Worm (Caenorhabditis elegans) whole organism, late embryonic: ENCODE data around the gene srz-18.

Experiments used
- C08G9.2 ChIP-seq: sonication (generic microtip); optimal IDR thresholded peaks from 2 replicates; lab custom pipeline; 2016; ENCODE audit warnings: mild to moderate bottlenecking, missing genetic modification characterization, moderate library complexity, missing compliant biosample characterization
- F13H6.1 ChIP-seq: sonication (generic microtip); optimal IDR thresholded peaks from 2 replicates; lab custom pipeline; 2016; ENCODE audit warnings: missing genetic modification characterization, missing compliant biosample characterization
- K02D7.2 ChIP-seq: sonication (generic microtip); optimal IDR thresholded peaks from 2 replicates; lab custom pipeline; 2017; ENCODE audit warnings: mild to moderate bottlenecking, missing genetic modification characterization, missing compliant biosample characterization
- K09A11.1 ChIP-seq: sonication (generic microtip); optimal IDR thresholded peaks from 2 replicates; lab custom pipeline; 2017; ENCODE audit warnings: antibody characterized with exemption, mild to moderate bottlenecking, missing genetic modification characterization, missing compliant biosample characterization; ENCODE audit not compliant: insufficient read depth
- T23F11.4 ChIP-seq: fragments of 200-800 bp; sonication (Bioruptor generic); optimal IDR thresholded peaks from 2 replicates; lab custom pipeline; 2018; ENCODE audit warnings: mild to moderate bottlenecking, missing genetic modification characterization, missing compliant biosample characterization
- ahr-1 ChIP-seq: sonication (generic microtip); optimal IDR thresholded peaks from 2 replicates; lab custom pipeline; 2016; ENCODE audit warnings: missing genetic modification characterization, missing compliant biosample characterization
- ama-1 ChIP-seq: fragments of 150-350 bp; optimal IDR thresholded peaks from 2 replicates; lab custom pipeline; 2014
- ceh-14 ChIP-seq: sonication (generic microtip); optimal IDR thresholded peaks from 2 replicates; lab custom pipeline; 2016; ENCODE audit warnings: missing genotype, missing genetic modification characterization, missing compliant biosample characterization
- ceh-19 ChIP-seq: fragments of 200-800 bp; sonication (Bioruptor generic); optimal IDR thresholded peaks from 2 replicates; lab custom pipeline; 2018; ENCODE audit warnings: mild to moderate bottlenecking, missing genetic modification characterization, missing compliant biosample characterization
- ceh-2 ChIP-seq: sonication (generic microtip); optimal IDR thresholded peaks from 2 replicates; lab custom pipeline; 2016; ENCODE audit warnings: missing genotype, missing genetic modification characterization, missing compliant biosample characterization
- ceh-22 ChIP-seq: sonication (generic microtip); optimal IDR thresholded peaks from 2 replicates; lab custom pipeline; 2017; ENCODE audit warnings: missing biosample characterization, missing genetic modification characterization
- ceh-31 ChIP-seq: sonication (generic microtip); optimal IDR thresholded peaks from 2 replicates; lab custom pipeline; 2016; ENCODE audit warnings: missing genetic modification characterization, missing compliant biosample characterization
- ceh-9 ChIP-seq: sonication (generic microtip); optimal IDR thresholded peaks from 2 replicates; lab custom pipeline; 2016; ENCODE audit warnings: mild to moderate bottlenecking, missing genetic modification characterization, inconsistent platforms, missing compliant biosample characterization
- dmd-4 ChIP-seq: sonication (generic microtip); optimal IDR thresholded peaks from 2 replicates; lab custom pipeline; 2016; ENCODE audit warnings: borderline replicate concordance, missing genetic modification characterization, missing compliant biosample characterization
- dve-1 ChIP-seq: sonication (generic microtip); optimal IDR thresholded peaks from 2 replicates; lab custom pipeline; 2017; ENCODE audit warnings: antibody characterized with exemption, mild to moderate bottlenecking, missing genetic modification characterization, missing compliant biosample characterization
- elt-2 ChIP-seq: sonication (generic microtip); optimal IDR thresholded peaks from 2 replicates; lab custom pipeline; 2016; ENCODE audit warnings: missing genetic modification reagents, missing genetic modification characterization, missing compliant biosample characterization
- elt-4 ChIP-seq: sonication (generic microtip); optimal IDR thresholded peaks from 2 replicates; lab custom pipeline; 2016; ENCODE audit warnings: missing genetic modification characterization, missing compliant biosample characterization
- ets-4 ChIP-seq: sonication (generic microtip); optimal IDR thresholded peaks from 2 replicates; lab custom pipeline; 2016; ENCODE audit warnings: missing genetic modification characterization, missing compliant biosample characterization
- eyg-1 ChIP-seq: sonication (generic microtip); optimal IDR thresholded peaks from 2 replicates; lab custom pipeline; 2016; ENCODE audit warnings: missing genotype, missing genetic modification characterization, missing compliant biosample characterization
- fax-1 ChIP-seq: sonication (generic microtip); optimal IDR thresholded peaks from 2 replicates; lab custom pipeline; 2016; ENCODE audit warnings: missing genotype, missing genetic modification characterization, missing compliant biosample characterization
- fkh-6 ChIP-seq: sonication (generic microtip); optimal IDR thresholded peaks from 2 replicates; lab custom pipeline; 2016; ENCODE audit warnings: missing genetic modification characterization, missing compliant biosample characterization
- gmeb-2 ChIP-seq: sonication (generic microtip); optimal IDR thresholded peaks from 2 replicates; lab custom pipeline; 2016; ENCODE audit warnings: missing genetic modification characterization, inconsistent platforms, missing compliant biosample characterization
- hlh-30 ChIP-seq: sonication (generic microtip); optimal IDR thresholded peaks from 2 replicates; lab custom pipeline; 2017; ENCODE audit warnings: antibody characterized with exemption, missing genetic modification characterization, missing compliant biosample characterization; ENCODE audit not compliant: insufficient read depth
- hlh-8 ChIP-seq: sonication (generic microtip); optimal IDR thresholded peaks from 2 replicates; lab custom pipeline; 2016; ENCODE audit warnings: missing genotype, missing genetic modification characterization, missing compliant biosample characterization
- lim-6 ChIP-seq: sonication (generic microtip); optimal IDR thresholded peaks from 2 replicates; lab custom pipeline; 2016; ENCODE audit warnings: missing genetic modification characterization, missing compliant biosample characterization
- madf-2 ChIP-seq: sonication (generic microtip); optimal IDR thresholded peaks from 2 replicates; lab custom pipeline; 2017; ENCODE audit warnings: missing genetic modification characterization, missing compliant biosample characterization
- nhr-11 ChIP-seq: fragments of 150-350 bp; optimal IDR thresholded peaks from 2 replicates; lab custom pipeline; 2014; ENCODE audit warnings: missing biosample characterization, missing genetic modification characterization
- nhr-232 ChIP-seq: sonication (generic microtip); optimal IDR thresholded peaks from 2 replicates; lab custom pipeline; 2016; ENCODE audit warnings: missing genetic modification characterization, missing compliant biosample characterization
- npax-4 ChIP-seq: sonication (generic microtip); optimal IDR thresholded peaks from 2 replicates; lab custom pipeline; 2016; ENCODE audit warnings: missing genetic modification characterization, missing compliant biosample characterization
- odd-2 ChIP-seq: sonication (generic microtip); optimal IDR thresholded peaks from 2 replicates; lab custom pipeline; 2017; ENCODE audit warnings: antibody characterized with exemption, mild to moderate bottlenecking, missing genetic modification characterization, missing compliant biosample characterization
- pag-3 ChIP-seq: sonication (generic microtip); optimal IDR thresholded peaks from 2 replicates; lab custom pipeline; 2016; ENCODE audit warnings: missing compliant biosample characterization, missing genetic modification characterization, borderline replicate concordance
- pat-9 ChIP-seq: fragments of 200-800 bp; sonication (Bioruptor generic); optimal IDR thresholded peaks from 2 replicates; lab custom pipeline; 2018; ENCODE audit warnings: mild to moderate bottlenecking, missing genetic modification characterization, moderate library complexity, missing compliant biosample characterization
- pax-1 ChIP-seq: fragments of 150-350 bp; optimal IDR thresholded peaks from 2 replicates; lab custom pipeline; 2014; ENCODE audit warnings: missing biosample characterization, missing genetic modification characterization
- pha-2 ChIP-seq: sonication (generic microtip); optimal IDR thresholded peaks from 2 replicates; lab custom pipeline; 2017; ENCODE audit warnings: mild to moderate bottlenecking, missing genetic modification characterization, missing compliant biosample characterization
- pha-4 ChIP-seq: fragments of 150-350 bp; optimal IDR thresholded peaks from 2 replicates; lab custom pipeline; 2018; ENCODE audit warnings: missing biosample characterization, missing genetic modification reagents, missing genetic modification characterization
- pqm-1 ChIP-seq: sonication (generic microtip); optimal IDR thresholded peaks from 2 replicates; lab custom pipeline; 2016; ENCODE audit warnings: missing genetic modification characterization, missing compliant biosample characterization
- ref-2 ChIP-seq: sonication (generic microtip); optimal IDR thresholded peaks from 2 replicates; lab custom pipeline; 2016; ENCODE audit warnings: missing genetic modification characterization, missing compliant biosample characterization
- rnt-1 ChIP-seq: sonication (generic microtip); optimal IDR thresholded peaks from 2 replicates; lab custom pipeline; 2016; ENCODE audit warnings: missing genetic modification characterization, missing compliant biosample characterization
- sdc-2 ChIP-seq: sonication (generic microtip); optimal IDR thresholded peaks from 2 replicates; lab custom pipeline; 2016; ENCODE audit warnings: missing genotype, missing genetic modification characterization, missing compliant biosample characterization
- sox-4 ChIP-seq: sonication (generic microtip); optimal IDR thresholded peaks from 2 replicates; lab custom pipeline; 2017; ENCODE audit warnings: mild to moderate bottlenecking, missing genetic modification characterization, inconsistent platforms, missing compliant biosample characterization
- ttx-3 ChIP-seq: sonication (generic microtip); optimal IDR thresholded peaks from 2 replicates; lab custom pipeline; 2016; ENCODE audit warnings: missing genetic modification reagents, missing genetic modification characterization, missing compliant biosample characterization
- unc-3 ChIP-seq, 2 experiments: fragments of 200-800 bp in 1 of 2; sonication (Bioruptor generic) in 1 of 2; sonication (generic microtip) in 1 of 2; conservative IDR thresholded peaks in 1 of 2; optimal IDR thresholded peaks in 1 of 2; 2 replicates each; pipeline versions ENCODE4 v1.3.6 to Lab custom; 2016 to 2022; ENCODE audit warnings: missing compliant biosample characterization in 2 of 2, missing genetic modification characterization in 2 of 2, missing genetic modification reagents in 1 of 2
- zip-5 ChIP-seq: sonication (generic microtip); optimal IDR thresholded peaks from 2 replicates; lab custom pipeline; 2016; ENCODE audit warnings: missing genetic modification characterization, missing compliant biosample characterization

Gene srz-18

DNA sequence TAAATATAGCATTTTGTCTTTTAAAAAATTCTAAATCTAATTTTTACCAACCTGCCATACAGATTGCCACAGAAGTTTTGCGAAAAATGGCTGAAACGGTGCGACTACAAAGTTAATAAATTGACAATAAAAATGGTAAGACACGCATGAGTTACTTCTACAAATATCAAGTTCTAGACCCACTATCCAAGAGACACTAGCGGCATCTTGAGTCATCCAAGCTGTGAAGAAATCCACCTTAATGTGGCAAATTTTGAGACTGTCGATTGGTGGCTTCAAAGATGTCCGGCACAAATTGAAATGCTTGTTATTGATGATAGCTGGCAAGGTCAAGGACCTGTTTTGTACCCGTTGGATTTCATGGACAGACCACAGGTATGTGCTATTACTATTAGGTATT lies 7.8 kb downstream of the srz-18 start, which contains the start of gene F46B3.16:
Gene F46B3.16 (plus strand): TSS at position 301 of the 400 bp plus-strand sequence.
- TF ChIP-seq rnt-1 (tag; lab: Kevin White, UChicago) (no peak), pqm-1 (tag; lab: Kevin White, UChicago) (no peak), sox-4 (tag; lab: Kevin White, UChicago) (no peak), C08G9.2 (no peak), sdc-2 (tag; lab: Kevin White, UChicago) (no peak), ahr-1 (no peak), ama-1 (no peak), hlh-30 (tag; lab: Kevin White, UChicago) (no peak), ets-4 (tag; lab: Kevin White, UChicago) (no peak), K02D7.2 (tag; lab: Kevin White, UChicago) (no peak), pax-1 (tag; lab: Kevin White, UChicago) (no peak), ceh-31 (tag; lab: Kevin White, UChicago) (no peak), ttx-3 (tag; lab: Kevin White, UChicago) (no peak), elt-4 (tag; lab: Kevin White, UChicago) (no peak)

DNA sequence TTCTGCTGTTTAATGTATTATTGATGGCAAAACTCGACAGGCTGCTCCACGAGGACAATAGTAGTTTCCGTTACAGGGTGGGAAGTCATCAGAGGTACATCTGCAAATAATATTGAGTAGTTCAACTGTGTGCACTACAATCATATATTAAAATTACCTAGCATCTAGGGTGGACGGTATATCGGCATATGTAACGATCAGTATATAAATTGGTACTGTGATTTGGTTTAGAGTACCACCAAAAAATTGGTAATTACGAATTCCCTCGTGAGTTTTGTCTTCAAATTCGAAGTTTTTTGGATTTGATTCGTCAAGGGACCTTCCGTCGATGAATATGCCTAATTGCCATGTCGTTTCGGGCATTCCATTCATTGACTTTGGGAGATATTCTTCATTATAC lies 10.3 kb downstream of the srz-18 start, which contains the start of gene ttr-13:
Gene ttr-13 (minus strand): TSS at position 101 of the 400 bp plus-strand sequence.
- TF ChIP-seq F13H6.1 (tag; lab: Kevin White, UChicago) = no peak
- TF ChIP-seq zip-5 (tag; lab: Kevin White, UChicago) = no peak
- no peak for TF ChIP-seq K09A11.1 (tag; lab: Kevin White, UChicago)
- no peak for TF ChIP-seq odd-2 (tag; lab: Kevin White, UChicago)
- TF ChIP-seq madf-2 (tag; lab: Kevin White, UChicago) = no peak
- TF ChIP-seq dve-1 (tag; lab: Kevin White, UChicago) = no peak
- TF ChIP-seq ceh-19 (GFP tag; lab: Kevin White, UChicago) = no peak
- TF ChIP-seq, all 69 proteins: peak for 0

DNA sequence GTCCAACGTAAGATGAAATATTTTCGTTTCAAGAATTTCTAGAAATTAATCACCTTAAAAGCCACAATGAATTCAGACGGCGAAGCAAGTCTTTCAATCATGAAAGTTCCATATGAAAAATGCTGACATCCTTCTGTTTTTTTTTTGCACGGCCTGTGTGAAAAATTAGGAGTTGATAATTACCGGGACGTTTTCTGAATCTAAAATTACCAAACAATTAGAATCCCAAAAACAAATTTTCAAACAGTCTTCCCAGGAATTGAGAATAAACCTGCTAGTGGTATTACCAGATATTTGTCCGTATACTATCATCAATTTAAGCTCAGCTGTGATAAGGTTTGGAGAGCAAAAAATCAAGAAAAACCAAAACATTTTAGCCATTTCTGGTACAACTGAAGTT lies 11.8 kb downstream of the srz-18 start, which contains the start of gene Y44A6B.3:
Gene Y44A6B.3 (minus strand): TSS at position 101 of the 400 bp plus-strand sequence.
- no peak for TF ChIP-seq nhr-11 (tag; lab: Kevin White, UChicago)
- no peak for TF ChIP-seq pat-9 (tag; lab: Kevin White, UChicago)
- TF ChIP-seq pag-3 (tag; lab: Kevin White, UChicago) = no peak
- TF ChIP-seq dve-1 (tag; lab: Kevin White, UChicago) = no peak
- TF ChIP-seq T23F11.4 (GFP tag; lab: Kevin White, UChicago) = no peak
- TF ChIP-seq lim-6 = no peak
- TF ChIP-seq ceh-14 = no peak
- TF ChIP-seq pha-4 = no peak
- no peak for TF ChIP-seq gmeb-2 (tag; lab: Kevin White, UChicago)
- TF ChIP-seq ceh-9 (tag; lab: Kevin White, UChicago) = no peak
- TF ChIP-seq ceh-2 (tag; lab: Kevin White, UChicago) = no peak
- no peak for TF ChIP-seq pax-1 (tag; lab: Kevin White, UChicago)
- TF ChIP-seq ahr-1 = no peak
- no peak for TF ChIP-seq nhr-232 (tag; lab: Kevin White, UChicago)
- no peak for TF ChIP-seq eyg-1
- TF ChIP-seq fax-1 = no peak
- no peak for TF ChIP-seq ttx-3 (tag; lab: Kevin White, UChicago)
- no peak for TF ChIP-seq sdc-2 (tag; lab: Kevin White, UChicago)
- no peak for TF ChIP-seq odd-2 (tag; lab: Kevin White, UChicago)
- TF ChIP-seq, all 69 proteins: peak for 0

DNA sequence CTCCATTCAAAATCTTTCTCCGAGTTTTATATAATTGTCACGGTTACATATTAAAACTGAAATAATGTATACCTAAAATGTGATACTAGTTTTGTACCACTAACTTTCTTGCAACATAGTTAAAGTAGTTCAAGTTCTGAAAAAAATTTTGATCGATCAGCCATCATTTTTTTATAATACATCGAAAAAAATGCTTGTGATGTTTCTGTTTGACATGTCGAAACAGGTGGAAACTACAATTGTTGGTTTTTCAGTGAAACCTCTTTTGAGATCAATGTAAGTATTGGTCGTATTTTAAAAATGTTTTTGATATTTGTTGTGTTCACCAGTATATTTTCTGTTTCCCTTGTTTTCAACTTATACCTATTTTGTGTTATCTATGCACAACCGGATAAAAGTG lies 12.8 kb downstream of the srz-18 start, which contains the start of gene srxa-14:
Gene srxa-14 (plus strand): TSS at position 301 of the 400 bp plus-strand sequence.
- TF ChIP-seq elt-2 (no peak), fkh-6 (tag; lab: Kevin White, UChicago) (no peak), npax-4 (no peak), zip-5 (tag; lab: Kevin White, UChicago) (no peak), unc-3 (GFP tag; conservative IDR thresholded peaks at IDR 0.05; lab: Robert Waterston, UW) (no peak), unc-3 (tag; optimal IDR thresholded peaks at IDR 0.05; lab: Kevin White, UChicago) (no peak), dmd-4 (tag; lab: Kevin White, UChicago) (no peak), ceh-19 (GFP tag; lab: Kevin White, UChicago) (no peak), ceh-22 (tag; lab: Kevin White, UChicago) (no peak), pha-4 (no peak), pha-2 (tag; lab: Kevin White, UChicago) (no peak), ref-2 (no peak), hlh-8 (no peak)
